Fruit fly (Drosophila melanogaster): ENCODE results near the gene lwr.

lwr gene

DNA sequence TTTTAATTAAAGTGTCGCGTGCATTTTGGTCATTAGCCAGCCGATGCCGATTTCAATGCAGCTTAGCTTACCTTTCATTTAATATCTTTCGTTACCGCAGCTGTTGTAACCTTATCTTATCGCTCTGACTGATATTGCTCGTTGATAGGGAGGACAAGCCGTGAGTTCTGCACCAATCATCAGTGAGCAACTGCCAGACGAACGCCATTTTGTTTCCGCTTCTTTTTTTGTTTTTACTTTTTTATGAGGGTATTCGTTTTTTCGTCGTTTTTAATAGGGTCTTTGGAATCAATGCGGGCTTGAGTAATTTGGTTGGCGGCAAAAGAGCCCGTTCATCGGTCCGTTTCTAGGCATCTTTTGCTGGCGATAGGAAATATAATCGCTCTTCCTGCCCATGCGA, 37.4 kb downstream of the lwr start:
- TF ChIP-seq CG32121 (GFP tag; IDR thresholded peaks at IDR 0.05) (no peak), CG13204 (GFP tag; optimal IDR thresholded peaks at IDR 0.05) (no peak), CG4496 (GFP tag; IDR thresholded peaks at IDR 0.05) (no peak), CG9948 (tag; optimal IDR thresholded peaks at IDR 0.05) (no peak), D1 (tag; optimal IDR thresholded peaks at IDR 0.05) (no peak), gl (tag; optimal IDR thresholded peaks at IDR 0.05) (no peak)

dm6 chr2L:501622-502021, 40.8 kb downstream of the lwr start:
- TF ChIP-seq EcR (GFP tag; optimal IDR thresholded peaks at IDR 0.05): peak; percentile 53
- no peak for TF ChIP-seq CG34367 (tag; optimal IDR thresholded peaks at IDR 0.05)
- TF ChIP-seq CG32121 (GFP tag; IDR thresholded peaks at IDR 0.05): no peak

DNA sequence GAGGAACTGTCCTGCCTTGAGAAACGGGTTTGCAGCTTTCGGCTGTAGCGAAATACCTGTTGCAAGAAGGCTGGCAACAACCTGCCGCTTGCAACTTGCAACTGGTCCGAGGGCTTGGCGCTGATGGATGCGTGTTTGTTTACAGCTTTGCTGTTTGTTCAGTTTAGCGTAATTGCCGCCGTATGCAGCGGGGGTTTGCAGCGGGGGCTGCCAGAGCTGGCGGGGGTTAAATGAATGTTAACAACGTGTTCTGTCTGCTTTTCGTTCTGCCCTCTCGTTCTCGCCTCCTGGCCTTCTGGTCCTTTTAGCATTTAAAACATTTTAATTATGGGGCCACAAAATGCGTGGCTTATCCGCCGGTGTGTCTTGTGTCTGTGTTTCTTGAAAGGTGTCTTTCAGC, 42.4 kb downstream of the lwr start:
- TF ChIP-seq CG4496 (GFP tag; IDR thresholded peaks at IDR 0.05) (peak; percentile 22; the same call in 1 of the 3 replicates), CG13204 (GFP tag; optimal IDR thresholded peaks at IDR 0.05) (peak; percentile 35), Pif1B (GFP tag; optimal IDR thresholded peaks at IDR 0.05) (no peak), CG10348 (GFP tag; IDR thresholded peaks at IDR 0.05) (no peak), EcR (GFP tag; optimal IDR thresholded peaks at IDR 0.05) (peak; percentile 0), fd96Ca (GFP tag; IDR thresholded peaks at IDR 0.05) (peak; percentile 60; the same call in 1 of the 3 replicates)

- no peak for TF ChIP-seq CG8301 (tag; optimal IDR thresholded peaks at IDR 0.05)
- no peak for TF ChIP-seq Pif1A (GFP tag; optimal IDR thresholded peaks at IDR 0.05)
- no peak for TF ChIP-seq Snoo (tag; optimal IDR thresholded peaks at IDR 0.05)
Observed at dm6 chr2L:498474-498821, 43.9 kb downstream of the lwr start.

- TF ChIP-seq CG32121 (GFP tag; IDR thresholded peaks at IDR 0.05) (no peak), Ets98B (GFP tag; IDR thresholded peaks at IDR 0.05) (no peak)
Observed at dm6 chr2L:497657-498473, 44.5 kb downstream of the lwr start.

DNA sequence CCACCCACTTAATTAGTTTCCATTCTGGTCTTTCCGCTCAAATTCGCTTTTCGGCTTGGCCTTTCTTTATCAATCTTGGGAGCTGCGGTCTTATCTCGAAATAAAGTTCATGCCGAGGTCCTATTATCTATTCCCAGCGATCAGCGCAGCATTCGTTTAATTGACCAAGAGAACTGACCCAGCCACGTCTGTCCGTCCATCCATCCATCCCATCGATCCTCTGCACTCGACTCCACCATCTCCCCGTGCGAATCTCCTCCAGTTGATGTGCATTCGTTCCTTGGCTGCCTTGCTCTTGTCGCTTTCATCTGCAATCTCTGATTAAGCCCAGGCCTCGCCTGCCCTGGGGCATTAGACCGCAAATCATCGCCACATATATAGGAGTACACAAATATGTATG, 45.5 kb downstream of the lwr start:
- TF ChIP-seq EcR (GFP tag; optimal IDR thresholded peaks at IDR 0.05): peak; percentile 4
- TF ChIP-seq CG14655 (GFP tag; optimal IDR thresholded peaks at IDR 0.05): no peak

- TF ChIP-seq CG8301 (tag; optimal IDR thresholded peaks at IDR 0.05) (no peak), CG10348 (GFP tag; IDR thresholded peaks at IDR 0.05) (no peak), Pif1B (GFP tag; optimal IDR thresholded peaks at IDR 0.05) (no peak)
Observed at dm6 chr2L:496436-496835, 45.9 kb downstream of the lwr start.

- TF ChIP-seq CG32121 (GFP tag; IDR thresholded peaks at IDR 0.05) (no peak), CG15710 (tag; optimal IDR thresholded peaks at IDR 0.05) (no peak), EcR (GFP tag; optimal IDR thresholded peaks at IDR 0.05) (no peak), Ets98B (GFP tag; IDR thresholded peaks at IDR 0.05) (no peak), CG10348 (GFP tag; IDR thresholded peaks at IDR 0.05) (no peak)
Observed at dm6 chr2L:495381-496240, 46.8 kb downstream of the lwr start.

dm6 chr2L:493274-493673, 49.1 kb downstream of the lwr start:
- TF ChIP-seq gl (tag; optimal IDR thresholded peaks at IDR 0.05) (no peak), CG4496 (GFP tag; IDR thresholded peaks at IDR 0.05) (no peak), CG34367 (tag; optimal IDR thresholded peaks at IDR 0.05) (no peak), CG9948 (tag; optimal IDR thresholded peaks at IDR 0.05) (no peak), Pif1A (GFP tag; optimal IDR thresholded peaks at IDR 0.05) (peak; percentile 52), CG8301 (tag; optimal IDR thresholded peaks at IDR 0.05) (no peak), CG10348 (GFP tag; IDR thresholded peaks at IDR 0.05) (no peak), CG15710 (tag; optimal IDR thresholded peaks at IDR 0.05) (peak; percentile 20), fd96Ca (GFP tag; IDR thresholded peaks at IDR 0.05) (no peak), CG13204 (GFP tag; optimal IDR thresholded peaks at IDR 0.05) (no peak), Snoo (tag; optimal IDR thresholded peaks at IDR 0.05) (peak; percentile 7), CG12605 (GFP tag; IDR thresholded peaks at IDR 0.05) (no peak), rn (GFP tag; IDR thresholded peaks at IDR 0.05) (no peak), Ets98B (GFP tag; IDR thresholded peaks at IDR 0.05) (peak; percentile 18; the same call in 1 of the 2 replicates), CG14655 (GFP tag; optimal IDR thresholded peaks at IDR 0.05) (no peak), D1 (tag; optimal IDR thresholded peaks at IDR 0.05) (no peak), EcR (GFP tag; optimal IDR thresholded peaks at IDR 0.05) (no peak), CG17806 (tag; optimal IDR thresholded peaks at IDR 0.05) (no peak), CG32121 (GFP tag; IDR thresholded peaks at IDR 0.05) (peak; percentile 34; the same call in 1 of the 2 replicates), CG8159 (tag; optimal IDR thresholded peaks at IDR 0.05) (no peak), Pif1B (GFP tag; optimal IDR thresholded peaks at IDR 0.05) (no peak)

Data from whole organism, pupa.